Fruit fly (Drosophila melanogaster): ENCODE data around the gene sNPF.

DNA sequence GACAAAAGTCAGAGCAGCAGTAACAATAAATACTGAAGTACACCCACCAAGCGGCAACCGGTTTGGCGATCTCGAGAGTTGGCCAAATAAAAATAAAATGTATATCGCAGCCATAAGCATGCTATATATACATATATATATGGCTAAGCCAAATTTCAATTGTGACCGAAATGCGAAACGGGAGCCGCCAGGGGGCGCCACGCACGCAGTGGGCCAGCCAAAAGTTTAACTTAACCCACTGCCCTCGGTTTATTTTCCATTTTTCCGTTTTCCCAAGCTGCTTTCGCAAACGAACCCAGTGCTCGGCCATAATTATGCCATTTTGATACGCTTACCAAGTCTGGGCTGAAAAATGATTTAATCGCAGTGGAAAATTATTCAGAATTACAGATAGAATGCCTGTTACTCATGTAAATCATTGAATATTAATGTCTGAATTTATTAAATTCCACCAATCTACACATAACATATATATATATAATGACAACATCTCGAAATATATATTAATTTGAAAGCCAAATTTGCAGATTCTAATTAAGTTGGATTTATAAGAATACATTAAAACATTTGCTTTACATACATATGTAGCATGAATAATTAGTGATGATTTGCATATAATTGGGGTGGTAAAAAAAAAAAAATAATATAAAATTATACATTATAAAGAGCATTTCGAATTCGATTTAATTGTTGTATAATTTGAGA is 37.9 kb upstream of the sNPF start:
- no peak for TF ChIP-seq Myc (optimal IDR thresholded peaks at IDR 0.05)
- TF ChIP-seq insv (optimal IDR thresholded peaks at IDR 0.05) = no peak
- TF ChIP-seq psq (optimal IDR thresholded peaks at IDR 0.05) = no peak
- TF ChIP-seq ttk (optimal IDR thresholded peaks at IDR 0.05) = no peak
- no peak for TF ChIP-seq h (optimal IDR thresholded peaks at IDR 0.05)
